Worm (Caenorhabditis elegans) whole organism, midembryonic: Measurements from ENCODE around the gene K11D12.8.

Experiments
- T22C8.4 ChIP-seq: fragments of 200-800 bp; sonication (Bioruptor generic); IDR thresholded peaks from 2 replicates; pipeline ENCODE4 v1.3.6; 2022; ENCODE audit warnings: missing genetic modification characterization, missing compliant biosample characterization
- cog-1 ChIP-seq: sonication (generic microtip); optimal IDR thresholded peaks from 2 replicates; lab custom pipeline; 2016; ENCODE audit warnings: missing genetic modification characterization, missing compliant biosample characterization
- flt-1 ChIP-seq: fragments of 200-800 bp; sonication (Bioruptor generic); IDR thresholded peaks from 2 replicates; pipeline ENCODE4 v1.3.6; 2022; ENCODE audit warnings: missing genetic modification characterization, missing compliant biosample characterization
- klf-2 ChIP-seq: fragments of 200-800 bp; sonication (Bioruptor generic); conservative IDR thresholded peaks from 2 replicates; pipeline ENCODE4 v1.3.6; 2022; ENCODE audit warnings: missing genetic modification reagents, missing genetic modification characterization, missing compliant biosample characterization
- med-1 ChIP-seq: sonication (generic microtip); optimal IDR thresholded peaks from 2 replicates; lab custom pipeline; 2017; ENCODE audit warnings: missing genetic modification characterization, mild to moderate bottlenecking, missing compliant biosample characterization, antibody characterized with exemption, missing genetic modification reagents; ENCODE audit not compliant: insufficient read depth
- ref-1 ChIP-seq: fragments of 200-800 bp; sonication (Bioruptor generic); conservative IDR thresholded peaks from 2 replicates; pipeline ENCODE4 v1.3.6; 2022; ENCODE audit warnings: missing genetic modification reagents, missing genetic modification characterization, missing compliant biosample characterization
- tab-1 ChIP-seq: fragments of 200-800 bp; sonication (Bioruptor generic); IDR thresholded peaks from 2 replicates; pipeline ENCODE4 v1.3.6; 2022; ENCODE audit warnings: missing genetic modification characterization, missing compliant biosample characterization
- ztf-23 ChIP-seq: fragments of 200-800 bp; sonication (Bioruptor generic); IDR thresholded peaks from 2 replicates; pipeline ENCODE4 v1.3.6; 2022; ENCODE audit warnings: missing genetic modification reagents, missing genetic modification characterization, missing compliant biosample characterization
- ztf-29 ChIP-seq: fragments of 200-800 bp; sonication (Bioruptor generic); IDR thresholded peaks from 2 replicates; pipeline ENCODE4 v1.3.6; 2022; ENCODE audit warnings: missing genetic modification reagents, missing genetic modification characterization, missing compliant biosample characterization

K11D12.8 gene

DNA sequence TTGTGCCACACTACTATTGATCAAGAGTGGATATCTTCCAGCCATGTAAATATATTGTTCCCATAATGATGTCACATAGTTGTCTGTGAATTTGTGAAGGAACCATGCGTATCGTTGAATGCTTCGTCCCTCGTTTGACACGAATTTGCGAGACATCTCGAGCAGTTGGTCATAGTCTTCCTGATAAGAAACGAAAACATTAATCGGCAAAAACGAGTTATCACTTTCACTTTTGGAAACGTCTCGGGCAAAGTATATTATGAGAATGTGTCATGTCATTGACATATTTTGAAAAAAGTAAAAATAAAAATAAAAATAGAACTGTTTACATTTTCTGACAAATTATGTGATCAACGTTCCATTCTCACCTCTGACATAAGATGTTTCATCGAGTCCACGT is 14.4 kb downstream of the K11D12.8 start:
- TF ChIP-seq T22C8.4 (GFP tag; lab: Robert Waterston, UW) (no peak), flt-1 (GFP tag; lab: Robert Waterston, UW) (no peak), tab-1 (GFP tag; lab: Robert Waterston, UW) (no peak), cog-1 (tag; lab: Kevin White, UChicago) (no peak), ztf-23 (GFP tag; lab: Robert Waterston, UW) (no peak), klf-2 (GFP tag; lab: Robert Waterston, UW) (no peak), ztf-29 (GFP tag; lab: Robert Waterston, UW) (no peak), med-1 (no peak), ref-1 (GFP tag; lab: Robert Waterston, UW) (no peak)

DNA sequence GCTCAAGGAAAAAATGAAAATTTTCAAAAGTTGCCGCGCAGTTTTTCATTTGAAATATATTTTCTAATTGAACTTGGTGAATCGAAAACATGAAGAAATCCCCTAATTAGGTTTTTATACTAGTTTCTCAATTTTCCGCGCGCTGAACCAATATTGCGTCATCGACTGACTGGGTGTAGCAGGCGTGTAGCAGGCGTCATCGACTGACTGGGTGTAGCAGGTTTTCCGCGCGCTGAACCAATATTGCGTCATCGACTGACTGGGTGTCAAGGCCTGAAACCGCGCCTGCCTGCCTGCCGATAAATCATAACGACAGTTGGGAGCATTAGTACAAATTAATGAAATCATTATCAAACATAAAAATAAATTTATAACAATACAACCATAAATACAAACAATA is 17.4 kb downstream of the K11D12.8 start:
- TF ChIP-seq flt-1 (GFP tag; lab: Robert Waterston, UW) (no peak), ztf-23 (GFP tag; lab: Robert Waterston, UW) (no peak), ztf-29 (GFP tag; lab: Robert Waterston, UW) (no peak), med-1 (no peak), cog-1 (tag; lab: Kevin White, UChicago) (no peak), tab-1 (GFP tag; lab: Robert Waterston, UW) (no peak), klf-2 (GFP tag; lab: Robert Waterston, UW) (no peak), ref-1 (GFP tag; lab: Robert Waterston, UW) (no peak), T22C8.4 (GFP tag; lab: Robert Waterston, UW) (no peak)

DNA sequence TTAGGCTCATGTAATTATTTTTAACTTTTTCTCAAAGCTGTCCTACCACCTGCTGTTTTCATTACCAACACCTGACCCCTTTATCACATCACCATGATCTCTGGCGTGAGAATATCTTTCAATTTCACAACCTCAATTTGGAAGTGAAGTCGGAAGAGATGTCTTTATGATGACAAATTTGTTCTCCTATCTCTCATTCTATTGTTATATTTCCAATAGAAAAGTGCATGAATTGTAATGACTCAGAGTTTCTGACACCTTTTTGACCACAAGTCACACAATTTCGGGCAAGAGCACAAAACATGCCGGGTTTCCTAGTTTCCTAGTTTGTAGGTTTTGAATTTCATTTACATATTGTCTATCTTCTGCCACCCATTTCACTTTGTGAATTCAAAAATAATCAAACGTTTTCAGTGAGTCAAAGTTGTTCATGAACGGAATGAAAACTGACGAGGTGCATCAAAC is 22.0 kb downstream of the K11D12.8 start, which contains the start of gene srr-4:
TSS of gene srr-4 (plus strand) at position 415 of the 465 bp plus-strand sequence.
- TF ChIP-seq T22C8.4 (GFP tag; lab: Robert Waterston, UW) (no peak), ztf-23 (GFP tag; lab: Robert Waterston, UW) (no peak), ztf-29 (GFP tag; lab: Robert Waterston, UW) (no peak), flt-1 (GFP tag; lab: Robert Waterston, UW) (no peak), klf-2 (GFP tag; lab: Robert Waterston, UW) (no peak)

DNA sequence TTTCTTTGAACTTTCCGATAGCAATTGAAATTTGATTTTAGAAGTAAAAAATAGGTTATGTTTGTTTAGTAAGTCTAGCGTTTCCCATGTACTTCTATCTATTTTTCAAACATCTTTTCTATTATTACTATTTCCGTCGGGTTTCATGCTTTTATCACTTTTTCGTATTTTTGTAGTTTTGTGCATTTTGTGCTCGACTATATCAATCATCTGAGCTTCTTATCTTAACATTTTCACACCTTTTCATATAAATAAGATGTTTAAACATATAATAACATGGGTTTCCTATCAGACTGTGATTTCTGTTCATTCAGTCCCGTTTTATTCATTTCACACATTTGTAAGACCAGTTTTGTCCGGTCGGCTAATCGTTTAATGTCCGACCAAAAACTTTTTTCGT is 22.7 kb downstream of the K11D12.8 start:
- TF ChIP-seq ztf-23 (GFP tag; lab: Robert Waterston, UW), result no peak
- TF ChIP-seq ztf-29 (GFP tag; lab: Robert Waterston, UW), result no peak
- TF ChIP-seq ref-1 (GFP tag; lab: Robert Waterston, UW), result no peak
- TF ChIP-seq tab-1 (GFP tag; lab: Robert Waterston, UW), result no peak
- TF ChIP-seq klf-2 (GFP tag; lab: Robert Waterston, UW), result no peak
- no peak for TF ChIP-seq cog-1 (tag; lab: Kevin White, UChicago)
- no peak for TF ChIP-seq T22C8.4 (GFP tag; lab: Robert Waterston, UW)
- no peak for TF ChIP-seq med-1
- TF ChIP-seq flt-1 (GFP tag; lab: Robert Waterston, UW), result no peak

DNA sequence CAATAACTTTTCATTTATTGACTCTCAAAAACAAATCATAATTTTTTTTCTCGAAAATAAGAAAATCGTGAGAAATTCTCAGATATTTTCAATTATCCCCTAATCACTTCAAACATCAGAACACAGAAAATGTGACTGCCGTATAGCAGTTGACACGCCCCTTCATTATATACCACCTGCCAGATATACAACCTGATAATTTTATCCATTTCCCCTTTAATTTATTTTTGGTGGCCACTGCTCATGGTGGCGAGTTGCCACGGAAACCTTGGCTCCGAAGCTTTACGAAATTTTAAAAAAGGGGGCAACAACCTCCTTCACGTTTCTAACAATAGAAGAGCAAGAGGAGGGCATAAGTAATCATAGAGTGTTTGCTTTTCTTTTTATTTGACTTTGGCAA is 24.1 kb downstream of the K11D12.8 start:
- TF ChIP-seq ztf-29 (GFP tag; lab: Robert Waterston, UW) (0 out of 2 replicates have a peak, but pooled peaks have one; percentile 10), T22C8.4 (GFP tag; lab: Robert Waterston, UW) (no peak)

DNA sequence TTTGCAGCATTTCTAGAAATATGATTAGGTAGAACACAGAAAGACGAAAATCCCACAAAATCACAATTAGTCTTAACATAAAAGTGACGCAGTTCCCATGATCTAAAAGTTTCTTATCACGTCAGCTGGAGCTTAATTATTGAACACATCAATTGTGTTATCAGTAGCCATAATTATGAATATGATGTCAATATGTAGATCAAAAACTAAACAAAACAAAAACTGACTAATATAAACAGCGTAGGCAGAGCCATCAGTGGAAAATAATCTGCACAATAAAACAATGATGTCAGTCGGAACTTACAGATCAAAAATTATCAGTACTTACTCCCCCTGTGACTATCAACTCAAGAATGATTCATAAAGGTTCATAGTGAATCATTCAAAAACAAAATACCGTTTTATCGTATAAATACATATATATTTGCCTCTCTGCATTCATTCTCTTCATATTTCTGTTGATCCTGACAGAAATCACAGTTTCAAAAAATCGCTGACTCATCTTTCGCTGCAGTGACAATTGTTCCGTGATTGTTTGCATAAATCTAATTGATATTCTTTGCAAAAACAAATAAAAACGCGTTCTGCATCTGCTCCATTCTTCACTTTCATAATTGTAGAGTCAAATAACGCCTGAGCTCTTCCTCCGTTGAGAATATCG is 28.5 kb downstream of the K11D12.8 start, which contains the start of gene srr-6:
TSS of gene srr-6 (plus strand) at position 611 of the 661 bp plus-strand sequence.
- TF ChIP-seq ztf-23 (GFP tag; lab: Robert Waterston, UW), result no peak
- TF ChIP-seq ref-1 (GFP tag; lab: Robert Waterston, UW), result no peak
- TF ChIP-seq med-1, result no peak
- TF ChIP-seq tab-1 (GFP tag; lab: Robert Waterston, UW), result no peak
- no peak for TF ChIP-seq cog-1 (tag; lab: Kevin White, UChicago)
- no peak for TF ChIP-seq T22C8.4 (GFP tag; lab: Robert Waterston, UW)
- no peak for TF ChIP-seq flt-1 (GFP tag; lab: Robert Waterston, UW)
- TF ChIP-seq ztf-29 (GFP tag; lab: Robert Waterston, UW), result no peak
- TF ChIP-seq klf-2 (GFP tag; lab: Robert Waterston, UW), result no peak

DNA sequence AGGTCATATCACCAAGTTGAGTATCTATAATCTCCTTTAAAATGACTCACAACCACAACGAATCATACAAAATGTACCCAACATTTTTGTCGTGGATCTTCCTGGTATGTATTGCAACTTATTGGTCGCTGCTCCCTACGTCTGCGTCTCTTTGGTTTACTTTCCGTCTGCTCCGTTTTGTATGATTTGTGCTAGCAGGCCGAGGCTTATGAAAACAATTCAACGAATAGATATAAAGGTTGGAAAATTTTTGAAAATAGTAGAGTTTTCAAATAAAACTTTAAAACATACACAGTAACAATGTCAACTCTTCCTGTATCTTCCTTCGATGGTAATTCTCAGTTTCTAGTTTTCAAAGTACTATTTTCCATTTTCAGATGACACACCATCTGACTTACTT is 39.4 kb downstream of the K11D12.8 start, which contains the start of gene srr-8:
TSS of gene srr-8 (plus strand) at position 301 of the 400 bp plus-strand sequence.
- TF ChIP-seq ref-1 (GFP tag; lab: Robert Waterston, UW) (no peak), klf-2 (GFP tag; lab: Robert Waterston, UW) (no peak), flt-1 (GFP tag; lab: Robert Waterston, UW) (no peak), cog-1 (tag; lab: Kevin White, UChicago) (no peak), med-1 (no peak), ztf-23 (GFP tag; lab: Robert Waterston, UW) (no peak), tab-1 (GFP tag; lab: Robert Waterston, UW) (no peak), T22C8.4 (GFP tag; lab: Robert Waterston, UW) (no peak), ztf-29 (GFP tag; lab: Robert Waterston, UW) (no peak)

DNA sequence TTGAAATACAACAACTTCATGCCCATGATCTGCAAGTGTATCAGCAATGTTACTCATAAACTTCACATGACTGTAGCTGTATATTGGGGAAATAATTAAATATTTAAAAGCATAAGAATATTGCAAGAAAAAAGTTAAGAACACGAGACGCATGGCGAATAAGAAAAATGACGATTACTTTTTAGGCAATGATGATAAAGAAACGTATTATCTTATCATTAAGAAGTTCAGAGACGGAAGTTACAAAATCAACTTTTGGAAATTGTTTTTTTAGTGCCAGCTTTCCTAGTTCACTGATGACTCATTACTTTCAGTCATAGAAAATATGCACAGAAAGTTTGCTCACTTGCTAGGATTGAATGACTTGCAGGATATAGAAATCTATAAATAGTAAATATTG is 40.4 kb downstream of the K11D12.8 start, which contains the start of gene ugt-7:
TSS of gene ugt-7 (minus strand) at position 161 of the 400 bp plus-strand sequence.
- TF ChIP-seq cog-1 (tag; lab: Kevin White, UChicago) (no peak), ztf-29 (GFP tag; lab: Robert Waterston, UW) (no peak), ztf-23 (GFP tag; lab: Robert Waterston, UW) (no peak), med-1 (no peak), flt-1 (GFP tag; lab: Robert Waterston, UW) (no peak), ref-1 (GFP tag; lab: Robert Waterston, UW) (no peak), tab-1 (GFP tag; lab: Robert Waterston, UW) (no peak), klf-2 (GFP tag; lab: Robert Waterston, UW) (no peak)

DNA sequence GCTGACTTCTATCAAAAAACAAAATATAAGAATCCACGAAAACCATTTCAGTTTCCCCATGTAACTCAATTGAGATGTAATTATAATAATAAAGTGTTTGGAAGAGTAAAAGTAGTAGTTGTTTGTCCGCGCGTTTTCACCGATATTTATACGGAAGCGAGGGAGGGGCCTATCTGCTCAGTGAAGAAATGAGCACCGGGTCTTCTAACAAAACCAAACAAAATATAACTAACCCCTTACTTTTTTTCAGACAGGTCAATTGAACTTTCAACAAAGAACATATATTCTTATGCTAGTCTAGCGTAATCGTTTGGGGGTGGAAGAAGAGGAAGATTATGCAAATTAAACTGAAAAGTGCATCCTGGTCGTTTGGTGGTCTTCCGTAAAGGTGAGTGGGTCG is 45.6 kb downstream of the K11D12.8 start, which contains the start of gene ncx-9:
TSS of gene ncx-9 (minus strand) at position 101 of the 400 bp plus-strand sequence.
- TF ChIP-seq T22C8.4 (GFP tag; lab: Robert Waterston, UW), result no peak
- TF ChIP-seq ztf-29 (GFP tag; lab: Robert Waterston, UW), result no peak
- no peak for TF ChIP-seq med-1
- no peak for TF ChIP-seq ztf-23 (GFP tag; lab: Robert Waterston, UW)
- TF ChIP-seq cog-1 (tag; lab: Kevin White, UChicago), result no peak
- no peak for TF ChIP-seq ref-1 (GFP tag; lab: Robert Waterston, UW)
- no peak for TF ChIP-seq klf-2 (GFP tag; lab: Robert Waterston, UW)
- no peak for TF ChIP-seq tab-1 (GFP tag; lab: Robert Waterston, UW)
- no peak for TF ChIP-seq flt-1 (GFP tag; lab: Robert Waterston, UW)
